Worm (Caenorhabditis elegans) whole organism, L4 larva: ENCODE measurements around the gene srg-29.

Experiments used
- D1046.2 ChIP-seq: fragments of 200-800 bp; sonication (Bioruptor generic); IDR thresholded peaks from 2 replicates; pipeline ENCODE4 v1.3.6; 2022; ENCODE audit warnings: missing genetic modification characterization, missing compliant biosample characterization
- F10B5.3 ChIP-seq: sonication (generic microtip); optimal IDR thresholded peaks from 2 replicates; lab custom pipeline; 2016; ENCODE audit warnings: mild to moderate bottlenecking, missing genetic modification characterization, missing compliant biosample characterization
- F37D6.2 ChIP-seq: sonication (generic microtip); optimal IDR thresholded peaks from 2 replicates; lab custom pipeline; 2016; ENCODE audit warnings: mild to moderate bottlenecking, missing genetic modification characterization, missing compliant biosample characterization
- T26A8.4 ChIP-seq: fragments of 200-800 bp; sonication (Bioruptor generic); IDR thresholded peaks from 2 replicates; pipeline ENCODE4 v1.3.6; 2022; ENCODE audit warnings: missing genetic modification characterization, missing compliant biosample characterization
- Y5F2A.4 ChIP-seq: fragments of 200-800 bp; sonication (Bioruptor generic); optimal IDR thresholded peaks from 2 replicates; lab custom pipeline; 2018; ENCODE audit warnings: mild to moderate bottlenecking, missing genetic modification characterization, missing compliant biosample characterization
- aha-1 ChIP-seq: fragments of 150-350 bp; peaks from one replicate; lab custom pipeline; 2014; ENCODE audit warnings: missing biosample characterization, missing genetic modification characterization
- ceh-20 ChIP-seq: fragments of 200-800 bp; sonication (Bioruptor generic); IDR thresholded peaks from 2 replicates; pipeline ENCODE4 v1.3.6; 2022; ENCODE audit warnings: missing genetic modification reagents, missing genetic modification characterization, missing compliant biosample characterization
- ceh-32 ChIP-seq: sonication (generic microtip); optimal IDR thresholded peaks from 2 replicates; lab custom pipeline; 2016; ENCODE audit warnings: mild to moderate bottlenecking, missing genetic modification characterization, missing compliant biosample characterization; ENCODE audit not compliant: poor library complexity
- ceh-62 ChIP-seq: sonication (generic microtip); optimal IDR thresholded peaks from 2 replicates; lab custom pipeline; 2017; ENCODE audit warnings: missing biosample characterization, missing genetic modification characterization
- ceh-82 ChIP-seq: sonication (generic microtip); optimal IDR thresholded peaks from 2 replicates; lab custom pipeline; 2017; ENCODE audit warnings: missing biosample characterization, missing genetic modification characterization
- dmd-8 ChIP-seq: fragments of 200-800 bp; sonication (Bioruptor generic); IDR thresholded peaks from 2 replicates; pipeline ENCODE4 v1.3.6; 2022; ENCODE audit warnings: missing genetic modification characterization, missing compliant biosample characterization
- duxl-1 ChIP-seq: sonication (generic microtip); optimal IDR thresholded peaks from 2 replicates; lab custom pipeline; 2016; ENCODE audit warnings: mild to moderate bottlenecking, missing genetic modification characterization, moderate library complexity, missing compliant biosample characterization; ENCODE audit not compliant: poor library complexity
- dve-1 ChIP-seq: sonication (generic microtip); optimal IDR thresholded peaks from 2 replicates; lab custom pipeline; 2017; ENCODE audit warnings: antibody characterized with exemption, mild to moderate bottlenecking, missing genetic modification characterization, missing compliant biosample characterization; ENCODE audit not compliant: insufficient read depth
- egl-27 ChIP-seq: sonication (generic microtip); optimal IDR thresholded peaks from 3 replicates; lab custom pipeline; 2017; ENCODE audit warnings: missing biosample characterization, missing genetic modification reagents, missing genetic modification characterization
- hif-1 ChIP-seq, 2 experiments: sonication (generic microtip); optimal IDR thresholded peaks; 2 replicates each; lab custom pipeline; 2016 to 2017; ENCODE audit warnings: missing compliant biosample characterization in 2 of 2, missing genetic modification characterization in 2 of 2, missing genetic modification reagents in 2 of 2, missing genotype in 2 of 2, mild to moderate bottlenecking in 1 of 2
- hlh-11 ChIP-seq: fragments of 200-800 bp; sonication (Bioruptor generic); optimal IDR thresholded peaks from 2 replicates; lab custom pipeline; 2018; ENCODE audit warnings: mild to moderate bottlenecking, missing genetic modification characterization, missing compliant biosample characterization
- lin-13 ChIP-seq: fragments of 150-350 bp; optimal IDR thresholded peaks from 2 replicates; lab custom pipeline; 2014; ENCODE audit warnings: missing biosample characterization, missing genetic modification reagents, missing genetic modification characterization
- lin-15B ChIP-seq: fragments of 150-350 bp; sonication (generic microtip); optimal IDR thresholded peaks from 3 replicates; lab custom pipeline; 2014; ENCODE audit warnings: missing biosample characterization, missing genetic modification characterization
- lin-39 ChIP-seq: fragments of 150-350 bp; optimal IDR thresholded peaks from 2 replicates; lab custom pipeline; 2014; ENCODE audit warnings: missing biosample characterization, missing genetic modification reagents, missing genetic modification characterization
- madf-9 ChIP-seq: fragments of 200-800 bp; sonication (Bioruptor generic); conservative IDR thresholded peaks from 2 replicates; pipeline ENCODE4 v1.3.6; 2022; ENCODE audit warnings: missing genetic modification reagents, missing genetic modification characterization, missing compliant biosample characterization
- mdl-1 ChIP-seq, 2 experiments: fragments of 150-350 bp in 1 of 2; sonication (generic microtip) in 1 of 2; optimal IDR thresholded peaks; 2 replicates each; lab custom pipeline; 2014 to 2017; ENCODE audit warnings: missing biosample characterization in 2 of 2, missing genetic modification characterization in 2 of 2
- mdt-29 ChIP-seq: fragments of 200-800 bp; sonication (Bioruptor generic); IDR thresholded peaks from 2 replicates; pipeline ENCODE4 v1.3.6; 2022; ENCODE audit warnings: missing genetic modification reagents, missing genetic modification characterization, missing compliant biosample characterization
- mxl-2 ChIP-seq: fragments of 200-800 bp; sonication (Bioruptor generic); conservative IDR thresholded peaks from 2 replicates; pipeline ENCODE4 v1.3.6; 2022; ENCODE audit warnings: missing genetic modification reagents, missing genetic modification characterization, missing compliant biosample characterization
- mxl-3 ChIP-seq: fragments of 200-800 bp; sonication (Bioruptor generic); optimal IDR thresholded peaks from 2 replicates; lab custom pipeline; 2018; ENCODE audit warnings: mild to moderate bottlenecking, missing genetic modification characterization, missing compliant biosample characterization
- nhr-10 ChIP-seq: fragments of 150-350 bp; optimal IDR thresholded peaks from 2 replicates; lab custom pipeline; 2014; ENCODE audit warnings: missing biosample characterization, missing genetic modification characterization
- nhr-102 ChIP-seq: sonication (generic microtip); optimal IDR thresholded peaks from 2 replicates; lab custom pipeline; 2016; ENCODE audit warnings: mild to moderate bottlenecking, missing genetic modification characterization, moderate library complexity, missing compliant biosample characterization
- nhr-11 ChIP-seq: fragments of 150-350 bp; optimal IDR thresholded peaks from 2 replicates; lab custom pipeline; 2014; ENCODE audit warnings: missing biosample characterization, missing genetic modification characterization
- nhr-111 ChIP-seq: fragments of 200-800 bp; sonication (Bioruptor generic); optimal IDR thresholded peaks from 2 replicates; lab custom pipeline; 2018; ENCODE audit warnings: mild to moderate bottlenecking, missing genetic modification characterization, missing compliant biosample characterization
- nhr-28 ChIP-seq: fragments of 150-350 bp; optimal IDR thresholded peaks from 2 replicates; lab custom pipeline; 2014; ENCODE audit warnings: missing biosample characterization, missing genetic modification characterization
- nhr-41 ChIP-seq: fragments of 200-800 bp; sonication (Bioruptor generic); IDR thresholded peaks from 2 replicates; pipeline ENCODE4 v1.3.6; 2022; ENCODE audit warnings: missing genetic modification reagents, missing genetic modification characterization, missing compliant biosample characterization
- nhr-42 ChIP-seq: fragments of 200-800 bp; sonication (Bioruptor generic); IDR thresholded peaks from 2 replicates; pipeline ENCODE4 v1.3.6; 2022; ENCODE audit warnings: missing genetic modification characterization, missing compliant biosample characterization
- nhr-76 ChIP-seq: fragments of 150-350 bp; optimal IDR thresholded peaks from 2 replicates; lab custom pipeline; 2014; ENCODE audit warnings: missing biosample characterization, missing genetic modification characterization
- pha-4 ChIP-seq, 2 experiments: fragments of 150-350 bp in 1 of 2; fragments of 200-800 bp in 1 of 2; sonication (Bioruptor generic) in 1 of 2; IDR thresholded peaks in 1 of 2; optimal IDR thresholded peaks in 1 of 2; 2 replicates each; pipeline versions ENCODE4 v1.3.6 to Lab custom; 2014 to 2022; ENCODE audit warnings: missing genetic modification characterization in 2 of 2, missing genetic modification reagents in 2 of 2, missing biosample characterization in 1 of 2, missing compliant biosample characterization in 1 of 2
- sdz-12 ChIP-seq: fragments of 200-800 bp; sonication (Bioruptor generic); optimal IDR thresholded peaks from 2 replicates; lab custom pipeline; 2018; ENCODE audit warnings: mild to moderate bottlenecking, missing genetic modification characterization, missing compliant biosample characterization
- skn-1 ChIP-seq: fragments of 150-350 bp; optimal IDR thresholded peaks from 2 replicates; lab custom pipeline; 2014; ENCODE audit warnings: missing biosample characterization, missing genetic modification characterization
- snpc-1.2 ChIP-seq: fragments of 200-800 bp; sonication (Bioruptor generic); IDR thresholded peaks from 2 replicates; pipeline ENCODE4 v1.3.6; 2022; ENCODE audit warnings: missing genetic modification reagents, missing genetic modification characterization, missing compliant biosample characterization
- spr-1 ChIP-seq: sonication (generic microtip); optimal IDR thresholded peaks from 2 replicates; lab custom pipeline; 2016; ENCODE audit warnings: mild to moderate bottlenecking, missing genetic modification characterization, missing compliant biosample characterization
- unc-39 ChIP-seq: sonication (generic microtip); optimal IDR thresholded peaks from 2 replicates; lab custom pipeline; 2017; ENCODE audit warnings: missing biosample characterization, missing genetic modification characterization
- unc-62 ChIP-seq, 3 experiments: fragments of 150-350 bp in 1 of 3; sonication (generic microtip); optimal IDR thresholded peaks in 2 of 3; peaks in 1 of 3; 1 replicate in 1 of 3; 2 replicates in 2 of 3; lab custom pipeline; 2014 to 2017; ENCODE audit warnings: missing biosample characterization in 3 of 3, missing genetic modification characterization in 3 of 3, missing genetic modification reagents in 3 of 3, missing genotype in 1 of 3

The srg-29 gene

ce11 chrV:5362220-5362619 lies 25.2 kb downstream of the srg-29 start:
- no peak for TF ChIP-seq Y5F2A.4
- no peak for TF ChIP-seq D1046.2 (GFP tag; lab: Robert Waterston, UW)
- no peak for TF ChIP-seq unc-39 (tag; lab: Kevin White, UChicago)
- no peak for TF ChIP-seq ceh-32 (tag; lab: Kevin White, UChicago)
- no peak for TF ChIP-seq mdl-1 (tag; optimal IDR thresholded peaks at IDR 0.05; lab: Kevin White, UChicago)
- TF ChIP-seq dve-1 (tag; lab: Kevin White, UChicago) = no peak
- no peak for TF ChIP-seq nhr-76
- no peak for TF ChIP-seq nhr-10
- TF ChIP-seq madf-9 (GFP tag; lab: Robert Waterston, UW) = no peak
- no peak for TF ChIP-seq ceh-20 (GFP tag; lab: Robert Waterston, UW)
- TF ChIP-seq lin-39 (tag; lab: Kevin White, UChicago) = no peak
- no peak for TF ChIP-seq duxl-1 (tag; lab: Kevin White, UChicago)
- TF ChIP-seq lin-13 (GFP tag; lab: Kevin White, UChicago) = no peak
- TF ChIP-seq, all 104 proteins: peak for 0

- no peak for TF ChIP-seq mdt-29 (GFP tag; lab: Robert Waterston, UW)
- no peak for TF ChIP-seq ceh-62
Measured at ce11 chrV:5364863-5365262, 27.9 kb downstream of the srg-29 start, which contains the start of gene T09D3.8. Gene T09D3.8 (plus strand): TSS chrV:5365163.

- peak; percentile 2 for TF ChIP-seq aha-1 (tag; lab: Kevin White, UChicago)
- TF ChIP-seq pha-4 (GFP tag; IDR thresholded peaks at IDR 0.05; lab: Robert Waterston, UW) = no peak
- TF ChIP-seq pha-4 (tag; optimal IDR thresholded peaks at IDR 0.05; lab: Kevin White, UChicago) = no peak
- no peak for TF ChIP-seq nhr-102 (tag; lab: Kevin White, UChicago)
- TF ChIP-seq, all 104 proteins: peak for 1
Measured at ce11 chrV:5368792-5369191, 31.8 kb downstream of the srg-29 start, which contains the start of gene T09D3.9. Gene T09D3.9 (minus strand): TSS chrV:5368892.

- TF ChIP-seq sdz-12 (GFP tag; lab: Kevin White, UChicago) = no peak
- no peak for TF ChIP-seq duxl-1 (tag; lab: Kevin White, UChicago)
- TF ChIP-seq snpc-1.2 (GFP tag; lab: Robert Waterston, UW) = no peak
- no peak for TF ChIP-seq nhr-111 (GFP tag; lab: Kevin White, UChicago)
- no peak for TF ChIP-seq ceh-20 (GFP tag; lab: Robert Waterston, UW)
- no peak for TF ChIP-seq skn-1 (tag; lab: Kevin White, UChicago)
- TF ChIP-seq ceh-82 (tag; lab: Kevin White, UChicago) = no peak
- no peak for TF ChIP-seq nhr-42 (GFP tag; lab: Robert Waterston, UW)
- TF ChIP-seq T26A8.4 = no peak
- TF ChIP-seq unc-62 (GFP tag; optimal IDR thresholded peaks at IDR 0.05 in 1 of 2; lab: Kevin White, UChicago) = no peak
- TF ChIP-seq unc-62 (tag; optimal IDR thresholded peaks at IDR 0.05; lab: Kevin White, UChicago) = no peak
- no peak for TF ChIP-seq hlh-11 (tag; lab: Kevin White, UChicago)
- TF ChIP-seq F37D6.2 (tag; lab: Kevin White, UChicago) = no peak
- no peak for TF ChIP-seq egl-27
Measured at ce11 chrV:5372118-5372517, 35.1 kb downstream of the srg-29 start, which contains the start of gene C35A11.3. Gene C35A11.3 (plus strand): TSS chrV:5372418.

ce11 chrV:5385914-5386493 lies 49.0 kb downstream of the srg-29 start, which contains the start of gene C35A11.2:
Gene C35A11.2 (plus strand): TSS chrV:5386299.
- TF ChIP-seq dmd-8 (GFP tag; lab: Robert Waterston, UW) (no peak), nhr-28 (tag; lab: Kevin White, UChicago) (no peak), aha-1 (tag; lab: Kevin White, UChicago) (peak; percentile 3), unc-62 (GFP tag; optimal IDR thresholded peaks at IDR 0.05 in 1 of 2; lab: Kevin White, UChicago) (peak in 1 of 2 experiments; percentile 94), unc-62 (tag; optimal IDR thresholded peaks at IDR 0.05; lab: Kevin White, UChicago) (no peak), mdl-1 (tag; optimal IDR thresholded peaks at IDR 0.05; lab: Kevin White, UChicago) (no peak), lin-15B (tag; lab: Kevin White, UChicago) (no peak), nhr-41 (GFP tag; lab: Robert Waterston, UW) (no peak), hif-1 (tag; optimal IDR thresholded peaks at IDR 0.05; lab: Kevin White, UChicago) (no peak), nhr-11 (tag; lab: Kevin White, UChicago) (no peak), pha-4 (GFP tag; IDR thresholded peaks at IDR 0.05; lab: Robert Waterston, UW) (no peak), pha-4 (tag; optimal IDR thresholded peaks at IDR 0.05; lab: Kevin White, UChicago) (no peak), mxl-2 (GFP tag; lab: Robert Waterston, UW) (no peak), nhr-10 (no peak), F10B5.3 (no peak), spr-1 (no peak), mdt-29 (GFP tag; lab: Robert Waterston, UW) (no peak), mxl-3 (peak; percentile 25)
- TF ChIP-seq, all 104 proteins: peak for 3
